Worm (Caenorhabditis elegans): ENCODE data around the gene vps-60.

DNA sequence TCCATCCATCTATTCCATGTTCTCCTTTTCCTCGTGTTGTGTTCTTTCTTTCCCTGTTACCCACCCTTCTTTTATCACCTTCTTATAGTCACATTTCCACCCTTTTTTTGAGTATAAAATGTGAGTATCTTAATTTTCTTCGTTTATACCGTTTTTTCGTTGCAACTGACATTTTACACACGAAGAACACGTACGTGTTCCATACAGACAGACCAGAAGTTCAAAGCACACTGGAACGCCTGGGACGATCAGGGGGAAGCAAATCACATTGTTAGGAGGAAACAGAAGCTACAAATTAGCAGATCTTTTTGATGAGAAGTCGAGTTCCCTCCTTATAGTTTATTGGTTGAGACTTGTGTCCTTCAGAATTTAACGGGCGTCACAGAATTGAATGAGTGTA lies 9.8 kb upstream of the vps-60 start:
- no peak for TF ChIP-seq med-1 (GFP tag; optimal IDR thresholded peaks at IDR 0.05; ENCODE audit: insufficient read depth)
- no peak for TF ChIP-seq flt-1 (GFP tag; IDR thresholded peaks at IDR 0.05)

Data from whole organism, midembryonic.